Worm (Caenorhabditis elegans) whole organism, young adult: ENCODE results near the gene W07E11.1.

Experiments used
- F22D6.2 ChIP-seq: sonication (generic microtip); optimal IDR thresholded peaks from 2 replicates; lab custom pipeline; 2016; ENCODE audit warnings: mild to moderate bottlenecking, missing genetic modification characterization, missing compliant biosample characterization
- attf-5 ChIP-seq: fragments of 200-800 bp; sonication (Bioruptor generic); optimal IDR thresholded peaks from 2 replicates; lab custom pipeline; 2018; ENCODE audit warnings: mild to moderate bottlenecking, missing genetic modification characterization, missing compliant biosample characterization
- cebp-1 ChIP-seq, 2 experiments: fragments of 200-800 bp in 1 of 2; sonication (Bioruptor generic) in 1 of 2; sonication (generic microtip) in 1 of 2; IDR thresholded peaks in 1 of 2; optimal IDR thresholded peaks in 1 of 2; 2 replicates each; pipeline versions ENCODE4 v1.3.6 to Lab custom; 2017 to 2022; ENCODE audit warnings: missing compliant biosample characterization in 2 of 2, missing genetic modification characterization in 2 of 2, mild to moderate bottlenecking in 1 of 2, missing genetic modification reagents in 1 of 2, moderate library complexity in 1 of 2
- hmg-1.2 ChIP-seq: fragments of 200-800 bp; sonication (Bioruptor generic); IDR thresholded peaks from 2 replicates; pipeline ENCODE4 v1.3.6; 2022; ENCODE audit warnings: missing genetic modification reagents, missing genetic modification characterization, missing compliant biosample characterization
- hrde-1 ChIP-seq: sonication (generic microtip); optimal IDR thresholded peaks from 2 replicates; lab custom pipeline; 2016; ENCODE audit warnings: missing genetic modification characterization, mild to moderate bottlenecking, missing compliant biosample characterization, moderate library complexity, missing genotype, missing genetic modification reagents, borderline replicate concordance

ce11 chrX:10047325-10047724, 37.1 kb upstream of the W07E11.1 start, which contains the start of gene ZC374.2:
- TF ChIP-seq hmg-1.2 (no peak), hrde-1 (tag; lab: Kevin White, UChicago) (no peak), cebp-1 (GFP tag; IDR thresholded peaks at IDR 0.05; lab: Robert Waterston, UW) (no peak), cebp-1 (tag; optimal IDR thresholded peaks at IDR 0.05; lab: Kevin White, UChicago) (no peak), F22D6.2 (no peak), attf-5 (GFP tag; lab: Kevin White, UChicago) (no peak)
